Fruit fly (Drosophila melanogaster) whole organism, adult: ENCODE measurements around the gene CG13280.

Experiments
- CG11617 ChIP-seq: fragments of 200-800 bp; sonication (Bioruptor generic); optimal IDR thresholded peaks from 2 replicates; lab custom pipeline; 2017; ENCODE audit warnings: mild to moderate bottlenecking, missing biosample characterization, missing genetic modification reagents, missing genetic modification characterization
- CG12768 ChIP-seq: fragments of 200-800 bp; sonication (Bioruptor generic); optimal IDR thresholded peaks from 2 replicates; lab custom pipeline; 2017; ENCODE audit warnings: missing biosample characterization, missing genetic modification characterization, mild to moderate bottlenecking, moderate library complexity, missing genetic modification reagents
- CG14711 ChIP-seq: fragments of 200-800 bp; sonication (Bioruptor generic); optimal IDR thresholded peaks from 2 replicates; lab custom pipeline; 2018; ENCODE audit warnings: missing biosample characterization, mild to moderate bottlenecking, missing genetic modification characterization, moderate library complexity
- CG1620 ChIP-seq: fragments of 200-800 bp; sonication (Bioruptor generic); optimal IDR thresholded peaks from 2 replicates; lab custom pipeline; 2016; ENCODE audit warnings: missing biosample characterization, missing genetic modification characterization
- Crg-1 ChIP-seq: fragments of 200-800 bp; sonication (Bioruptor generic); optimal IDR thresholded peaks from 2 replicates; lab custom pipeline; 2016; ENCODE audit warnings: missing biosample characterization, missing genetic modification characterization

dm6 chr2L:16801578-16802152 is 19.2 kb downstream of the CG13280 start:
- TF ChIP-seq CG12768: no peak
- TF ChIP-seq CG1620 (GFP tag; lab: Kevin White, UChicago): no peak
- TF ChIP-seq CG11617 (GFP tag; lab: Kevin White, UChicago): no peak
- TF ChIP-seq CG14711 (tag; lab: Kevin White, UChicago): no peak
- TF ChIP-seq Crg-1 (GFP tag; lab: Kevin White, UChicago): no peak
